Fruit fly (Drosophila melanogaster): Measurements from ENCODE around the gene Cox11.
A peak's percentile ranks its signal among the peaks of the same experiment; 100 is the strongest.

Cox11 gene

dm6 chr2L:5519846-5520384, 6.8 kb upstream of the Cox11 start, which contains the start of the genes CG7382 and cl (continued):
- TF ChIP-seq ss (GFP tag; optimal IDR thresholded peaks at IDR 0.05) (peak in 1 of 2 experiments; percentile 30), CG8319 (GFP tag; optimal IDR thresholded peaks at IDR 0.05) (no peak), CG10631 (GFP tag; optimal IDR thresholded peaks at IDR 0.05) (peak; percentile 38), Smox (GFP tag; optimal IDR thresholded peaks at IDR 0.05) (no peak), fd85E (GFP tag; optimal IDR thresholded peaks at IDR 0.05) (no peak), CG6276 (GFP tag; optimal IDR thresholded peaks at IDR 0.05) (no peak), Sox14 (GFP tag; optimal IDR thresholded peaks at IDR 0.05) (peak; percentile 33), Sox15 (GFP tag; optimal IDR thresholded peaks at IDR 0.05) (peak; percentile 20), Sox102F (GFP tag; optimal IDR thresholded peaks at IDR 0.05) (no peak), cyc (GFP tag; optimal IDR thresholded peaks at IDR 0.05) (peak; percentile 35), Lpt (GFP tag; optimal IDR thresholded peaks at IDR 0.05) (no peak), Hr38 (GFP tag; optimal IDR thresholded peaks at IDR 0.05) (no peak), acj6 (GFP tag; optimal IDR thresholded peaks at IDR 0.05) (peak; percentile 53), CG11902 (GFP tag; optimal IDR thresholded peaks at IDR 0.05) (peak; percentile 9), fd59A (GFP tag; optimal IDR thresholded peaks at IDR 0.05) (no peak), Blimp-1 (GFP tag; optimal IDR thresholded peaks at IDR 0.05) (no peak), Ets21C (GFP tag; optimal IDR thresholded peaks at IDR 0.05) (no peak), CG31627 (GFP tag; optimal IDR thresholded peaks at IDR 0.05) (peak; percentile 16), CG16779 (tag; optimal IDR thresholded peaks at IDR 0.05) (no peak), eg (GFP tag; IDR thresholded peaks at IDR 0.05) (no peak; the same call in 2 of the 3 replicates), CG6792 (GFP tag; optimal IDR thresholded peaks at IDR 0.05) (peak; percentile 9), CG11294 (GFP tag; IDR thresholded peaks at IDR 0.05) (no peak), CG6163 (GFP tag; IDR thresholded peaks at IDR 0.05) (no peak), net (GFP tag; optimal IDR thresholded peaks at IDR 0.05) (no peak), CG3919 (GFP tag; optimal IDR thresholded peaks at IDR 0.05) (no peak), achi (GFP tag; optimal IDR thresholded peaks at IDR 0.05) (peak; percentile 48), fkh (GFP tag; optimal IDR thresholded peaks at IDR 0.05) (no peak), CG9139 (GFP tag; optimal IDR thresholded peaks at IDR 0.05) (no peak), spab (GFP tag; optimal IDR thresholded peaks at IDR 0.05) (no peak), Eip78C (GFP tag) (no peak), Eip75B (GFP tag; optimal IDR thresholded peaks at IDR 0.05) (peak; percentile 25)

dm6 chr2L:5520757-5521156, 6.0 kb upstream of the Cox11 start:
- no peak for TF ChIP-seq salr (GFP tag; optimal IDR thresholded peaks at IDR 0.05)
- no peak for TF ChIP-seq pdm3 (GFP tag; optimal IDR thresholded peaks at IDR 0.05)
- peak; percentile 1 for TF ChIP-seq CG7368 (GFP tag; optimal IDR thresholded peaks at IDR 0.05)
- no peak for TF ChIP-seq net (GFP tag; optimal IDR thresholded peaks at IDR 0.05)
- TF ChIP-seq acj6 (GFP tag; optimal IDR thresholded peaks at IDR 0.05), result no peak
- peak; percentile 20; the same call in 1 of the 3 replicates for TF ChIP-seq CG8119 (GFP tag; IDR thresholded peaks at IDR 0.05)
- peak; percentile 27 for TF ChIP-seq CG34406 (GFP tag; optimal IDR thresholded peaks at IDR 0.05)
- no peak for TF ChIP-seq CG32006 (GFP tag; optimal IDR thresholded peaks at IDR 0.05)
- TF ChIP-seq CG31627 (GFP tag; optimal IDR thresholded peaks at IDR 0.05), result peak; percentile 5
- no peak for TF ChIP-seq Ets21C (GFP tag; optimal IDR thresholded peaks at IDR 0.05)
- TF ChIP-seq achi (GFP tag; optimal IDR thresholded peaks at IDR 0.05), result no peak
- TF ChIP-seq vri (GFP tag; optimal IDR thresholded peaks at IDR 0.05), result peak; percentile 81
- TF ChIP-seq esn (GFP tag; optimal IDR thresholded peaks at IDR 0.05), result peak; percentile 26
- TF ChIP-seq CG8319 (GFP tag; optimal IDR thresholded peaks at IDR 0.05), result no peak
- no peak for TF ChIP-seq dsx (GFP tag; optimal IDR thresholded peaks at IDR 0.05; ENCODE audit: poor library complexity, severe bottlenecking)
- TF ChIP-seq CG6808 (GFP tag; optimal IDR thresholded peaks at IDR 0.05), result no peak
- 0 out of 3 replicates have a peak, but pooled peaks have one; percentile 26 for TF ChIP-seq eg (GFP tag; IDR thresholded peaks at IDR 0.05)
- no peak for TF ChIP-seq Gug (GFP tag; IDR thresholded peaks at IDR 0.05)
- no peak for TF ChIP-seq Sox15 (GFP tag; optimal IDR thresholded peaks at IDR 0.05)
- no peak for TF ChIP-seq CG1621 (tag; optimal IDR thresholded peaks at IDR 0.05)
